Fruit fly (Drosophila melanogaster) ovary, adult (tissue): Measurements from ENCODE around the gene CG31300.

Experiments
- CG17801 ChIP-seq: fragments of 200-800 bp; optimal IDR thresholded peaks from 2 replicates; lab custom pipeline; 2019; ENCODE audit warnings: missing biosample characterization, mild to moderate bottlenecking, missing genetic modification characterization, moderate library complexity; ENCODE audit not compliant: partially characterized antibody

CG31300 gene

dm6 chr3R:25329079-25329478 lies 45.7 kb downstream of the CG31300 start, which contains the start of gene CHKov1:
TSS of gene CHKov1 (minus strand) at chr3R:25329316.
- no peak for TF ChIP-seq CG17801 (GFP tag; lab: Kevin White, UChicago)

- no peak for TF ChIP-seq CG17801 (GFP tag; lab: Kevin White, UChicago)
Measured at dm6 chr3R:25331103-25331502, 47.7 kb downstream of the CG31300 start, which contains the start of gene CHKov2. TSS of gene CHKov2 (minus strand) at chr3R:25331203.
